2 fruit fly cellular contexts compared by ENCODE assay signal in genomic region chr3L:12077953-12078352, dm6.
TF ChIP-seq lines count a peak whose summit lies in the region.

No protein-coding gene starts in this region.

- no peak for TF ChIP-seq CTCF in whole organism, embryonic (GFP tag; optimal IDR thresholded peaks at IDR 0.05; lab: Kevin White, UChicago)

TF ChIP-seq in whole organism, adult, 20 proteins besides CTCF, POLR2A, EP300 and RAD21:
- TF ChIP-seq CG1620 (GFP tag; optimal IDR thresholded peaks at IDR 0.05; lab: Kevin White, UChicago) (no peak), kay (GFP tag; lab: Kevin White, UChicago; ENCODE audit: borderline replicate concordance) (peak; percentile 27)

TF ChIP-seq in whole organism, embryonic, 481 proteins besides CTCF, POLR2A, EP300 and RAD21:
- peak; percentile 32 for TF ChIP-seq grn (GFP tag; optimal IDR thresholded peaks at IDR 0.05; lab: Kevin White, UChicago)
- no peak for TF ChIP-seq Oli (tag; optimal IDR thresholded peaks at IDR 0.05; lab: Kevin White, UChicago)
- TF ChIP-seq CG17328 (GFP tag; IDR thresholded peaks at IDR 0.05; lab: Robert Waterston, UW): no peak
- TF ChIP-seq sug (tag; optimal IDR thresholded peaks at IDR 0.05; lab: Kevin White, UChicago): peak; percentile 68
- TF ChIP-seq CG6765 (GFP tag; optimal IDR thresholded peaks at IDR 0.05; lab: Kevin White, UChicago): no peak
- TF ChIP-seq Dll (GFP tag; IDR thresholded peaks at IDR 0.05; lab: Robert Waterston, UW; ENCODE audit: partially characterized antibody): no peak
- TF ChIP-seq Aef1 (GFP tag; IDR thresholded peaks at IDR 0.05; lab: Robert Waterston, UW): no peak
- no peak for TF ChIP-seq CG34376 (GFP tag; optimal IDR thresholded peaks at IDR 0.05; lab: Kevin White, UChicago)
- TF ChIP-seq exex (tag; optimal IDR thresholded peaks at IDR 0.05; lab: Kevin White, UChicago): peak; percentile 53
- TF ChIP-seq Sox100B (GFP tag; optimal IDR thresholded peaks at IDR 0.05; lab: Kevin White, UChicago): no peak
- TF ChIP-seq YL-1 (GFP tag; optimal IDR thresholded peaks at IDR 0.05; lab: Kevin White, UChicago): no peak
- TF ChIP-seq stc (GFP tag; IDR thresholded peaks at IDR 0.05; lab: Robert Waterston, UW): no peak
- TF ChIP-seq bbx (GFP tag; IDR thresholded peaks at IDR 0.05; lab: Robert Waterston, UW; ENCODE audit: partially characterized antibody): no peak

Comparison
In these comparisons a context has a peak if more than half of its experiments do, and no peak if none do; other contexts are left out.
1. Of the 1 proteins assayed by ChIP-seq in both whole organism, embryonic and whole organism, adult: peak only in whole organism, embryonic: none; only in whole organism, adult: kay; in both: none; in neither: 0.